Fruit fly (Drosophila melanogaster) whole organism, pupa: ENCODE data around the gene CG43679.

ENCODE experiments used
- CG10348 ChIP-seq: fragments of 200-800 bp; sonication (Bioruptor generic); IDR thresholded peaks from 2 replicates; pipeline ENCODE4 v1.3.6; 2022; ENCODE audit warnings: missing biosample characterization, missing genetic modification characterization
- CG12605 ChIP-seq: fragments of 200-800 bp; sonication (Bioruptor generic); IDR thresholded peaks from 2 replicates; pipeline ENCODE4 v1.3.6; 2022; ENCODE audit warnings: missing biosample characterization, missing genetic modification characterization
- CG13204 ChIP-seq: fragments of 200-800 bp; sonication (Bioruptor generic); optimal IDR thresholded peaks from 2 replicates; lab custom pipeline; 2018; ENCODE audit warnings: missing biosample characterization, mild to moderate bottlenecking, missing genetic modification characterization, moderate library complexity
- CG14655 ChIP-seq: fragments of 200-800 bp; sonication (Bioruptor generic); optimal IDR thresholded peaks from 3 replicates; lab custom pipeline; 2017; ENCODE audit warnings: mild to moderate bottlenecking, missing biosample characterization, missing genetic modification reagents, missing genetic modification characterization
- CG15710 ChIP-seq: fragments of 200-800 bp; sonication (Bioruptor generic); optimal IDR thresholded peaks from 2 replicates; lab custom pipeline; 2018; ENCODE audit warnings: missing biosample characterization, mild to moderate bottlenecking, missing genetic modification characterization, moderate library complexity
- CG17806 ChIP-seq: fragments of 200-800 bp; sonication (Bioruptor generic); optimal IDR thresholded peaks from 2 replicates; lab custom pipeline; 2018; ENCODE audit warnings: missing biosample characterization, mild to moderate bottlenecking, missing genetic modification characterization, moderate library complexity
- CG32121 ChIP-seq: fragments of 200-800 bp; sonication (Bioruptor generic); IDR thresholded peaks from 2 replicates; pipeline ENCODE4 v1.3.6; 2022; ENCODE audit warnings: missing biosample characterization, missing genetic modification characterization
- CG34367 ChIP-seq: fragments of 200-800 bp; sonication (Bioruptor generic); optimal IDR thresholded peaks from 2 replicates; lab custom pipeline; 2018; ENCODE audit warnings: missing biosample characterization, mild to moderate bottlenecking, missing genetic modification characterization
- CG4496 ChIP-seq: fragments of 200-800 bp; sonication (Bioruptor generic); IDR thresholded peaks from 3 replicates; pipeline ENCODE4 v1.3.6; 2022; ENCODE audit warnings: missing biosample characterization, missing genetic modification characterization
- CG8159 ChIP-seq: fragments of 200-800 bp; sonication (Bioruptor generic); optimal IDR thresholded peaks from 3 replicates; lab custom pipeline; 2018; ENCODE audit warnings: missing biosample characterization, mild to moderate bottlenecking, missing genetic modification characterization, moderate library complexity
- CG8301 ChIP-seq: fragments of 200-800 bp; sonication (Bioruptor generic); optimal IDR thresholded peaks from 2 replicates; lab custom pipeline; 2018; ENCODE audit warnings: missing biosample characterization, mild to moderate bottlenecking, missing genetic modification characterization
- CG9948 ChIP-seq: fragments of 200-800 bp; sonication (Bioruptor generic); optimal IDR thresholded peaks from 2 replicates; lab custom pipeline; 2018; ENCODE audit warnings: missing biosample characterization, mild to moderate bottlenecking, missing genetic modification characterization, moderate library complexity
- D1 ChIP-seq: fragments of 200-800 bp; sonication (Bioruptor generic); optimal IDR thresholded peaks from 2 replicates; lab custom pipeline; 2018; ENCODE audit warnings: missing biosample characterization, mild to moderate bottlenecking, missing genetic modification characterization, moderate library complexity
- EcR ChIP-seq: fragments of 200-800 bp; sonication (Bioruptor generic); optimal IDR thresholded peaks from 3 replicates; lab custom pipeline; 2019; ENCODE audit warnings: missing biosample characterization, missing genetic modification characterization, mild to moderate bottlenecking, moderate library complexity, missing genetic modification reagents
- Ets98B ChIP-seq: fragments of 200-800 bp; sonication (Bioruptor generic); IDR thresholded peaks from 2 replicates; pipeline ENCODE4 v1.3.6; 2022; ENCODE audit warnings: missing biosample characterization, missing genetic modification characterization
- Pif1A ChIP-seq: fragments of 200-800 bp; sonication (Bioruptor generic); optimal IDR thresholded peaks from 3 replicates; lab custom pipeline; 2016; ENCODE audit warnings: missing biosample characterization, missing genetic modification characterization
- Pif1B ChIP-seq: fragments of 200-800 bp; sonication (Bioruptor generic); optimal IDR thresholded peaks from 3 replicates; lab custom pipeline; 2016; ENCODE audit warnings: missing biosample characterization, missing genetic modification characterization
- Snoo ChIP-seq: fragments of 200-800 bp; sonication (Bioruptor generic); optimal IDR thresholded peaks from 3 replicates; lab custom pipeline; 2017; ENCODE audit warnings: missing biosample characterization, mild to moderate bottlenecking, missing genetic modification characterization, inconsistent platforms
- fd96Ca ChIP-seq: fragments of 200-800 bp; sonication (Bioruptor generic); IDR thresholded peaks from 3 replicates; pipeline ENCODE4 v1.3.6; 2022; ENCODE audit warnings: missing biosample characterization, missing genetic modification characterization
- gl ChIP-seq: fragments of 200-800 bp; sonication (Bioruptor generic); optimal IDR thresholded peaks from 2 replicates; lab custom pipeline; 2018; ENCODE audit warnings: missing biosample characterization, mild to moderate bottlenecking, missing genetic modification characterization
- rn ChIP-seq: fragments of 200-800 bp; sonication (Bioruptor generic); IDR thresholded peaks from 2 replicates; pipeline ENCODE4 v1.3.6; 2022; ENCODE audit warnings: missing biosample characterization, missing genetic modification characterization

CG43679 gene

DNA sequence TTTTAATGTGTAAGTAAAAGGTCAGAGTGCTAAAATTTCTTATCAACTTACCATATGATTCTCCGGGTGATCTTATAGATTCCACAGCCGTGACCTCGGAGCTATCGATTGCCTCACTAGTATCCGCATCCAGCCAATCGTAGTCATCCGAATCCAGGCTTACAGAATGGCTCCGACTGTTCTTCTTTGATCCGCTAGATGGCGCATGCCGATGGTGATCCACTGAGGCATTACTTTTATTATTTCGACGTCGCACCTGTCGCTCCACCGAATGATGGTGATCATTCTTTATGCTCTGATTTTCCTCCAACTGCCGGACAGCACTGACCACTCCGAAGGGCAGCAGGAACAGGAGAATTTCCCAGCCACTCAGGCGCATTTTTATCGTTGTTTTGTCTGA is 40.1 kb downstream of the CG43679 start:
- no peak for TF ChIP-seq rn
- no peak for TF ChIP-seq CG32121 (GFP tag; lab: Robert Waterston, UW)
- TF ChIP-seq Pif1A (GFP tag; lab: Kevin White, UChicago): no peak
- no peak for TF ChIP-seq Pif1B (GFP tag; lab: Kevin White, UChicago)
- no peak for TF ChIP-seq CG8301
- TF ChIP-seq CG8159: no peak
- TF ChIP-seq CG14655 (GFP tag; lab: Kevin White, UChicago): no peak
- TF ChIP-seq fd96Ca (GFP tag; lab: Robert Waterston, UW): no peak
- no peak for TF ChIP-seq CG17806
- no peak for TF ChIP-seq gl (tag; lab: Kevin White, UChicago)
- no peak for TF ChIP-seq CG34367 (tag; lab: Kevin White, UChicago)
- no peak for TF ChIP-seq CG12605 (GFP tag; lab: Robert Waterston, UW)
- TF ChIP-seq CG15710 (tag; lab: Kevin White, UChicago): no peak
- no peak for TF ChIP-seq CG9948
- no peak for TF ChIP-seq EcR
- TF ChIP-seq Ets98B (GFP tag; lab: Robert Waterston, UW): no peak
- no peak for TF ChIP-seq Snoo (tag; lab: Kevin White, UChicago)
- no peak for TF ChIP-seq CG13204 (GFP tag; lab: Kevin White, UChicago)
- TF ChIP-seq CG10348 (GFP tag; lab: Robert Waterston, UW): no peak
- TF ChIP-seq CG4496 (GFP tag; lab: Robert Waterston, UW): no peak

DNA sequence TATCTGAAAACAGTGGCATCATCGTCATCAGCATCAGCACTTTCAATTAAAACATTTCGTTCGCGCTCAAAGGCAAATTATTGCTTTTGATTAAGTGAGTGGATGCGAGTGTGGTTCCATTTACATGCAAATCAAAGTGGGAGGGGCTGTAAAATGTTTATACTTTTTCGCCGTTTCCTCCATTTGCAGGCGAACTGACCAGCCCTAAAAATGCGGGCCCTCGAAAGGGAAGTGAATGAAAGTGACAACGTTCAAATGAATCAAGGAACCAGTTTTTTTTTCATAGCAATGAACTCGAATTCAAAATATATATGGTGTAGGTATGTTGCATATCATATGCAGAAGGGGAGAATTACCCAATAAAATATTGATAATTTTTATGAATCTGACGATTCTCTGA is 40.6 kb downstream of the CG43679 start:
- TF ChIP-seq CG13204 (GFP tag; lab: Kevin White, UChicago): no peak
- no peak for TF ChIP-seq fd96Ca (GFP tag; lab: Robert Waterston, UW)

DNA sequence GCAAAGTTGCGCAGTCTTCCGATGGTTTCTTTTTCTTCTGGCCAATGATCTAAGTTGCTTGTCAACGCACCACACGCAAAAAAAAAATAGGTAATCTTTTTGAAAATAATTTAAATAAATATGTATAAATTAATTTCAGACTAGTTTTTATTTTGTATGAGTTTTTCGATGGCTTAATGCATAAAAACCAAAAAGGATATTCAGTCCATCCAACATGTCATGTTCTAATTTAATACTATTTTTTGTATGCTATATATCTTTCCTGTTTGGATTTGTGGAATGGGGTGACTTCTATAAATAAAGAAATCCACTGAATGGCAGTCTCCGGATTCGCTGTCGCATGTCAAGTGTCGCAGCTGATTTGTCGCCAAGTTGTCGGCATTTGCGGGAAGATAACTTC is 41.5 kb downstream of the CG43679 start:
- TF ChIP-seq CG12605 (GFP tag; lab: Robert Waterston, UW) (no peak), D1 (no peak), Ets98B (GFP tag; lab: Robert Waterston, UW) (peak; percentile 38), Pif1A (GFP tag; lab: Kevin White, UChicago) (no peak), CG4496 (GFP tag; lab: Robert Waterston, UW) (peak; percentile 29; the same call in 2 of the 3 replicates), CG13204 (GFP tag; lab: Kevin White, UChicago) (no peak), CG10348 (GFP tag; lab: Robert Waterston, UW) (no peak), Snoo (tag; lab: Kevin White, UChicago) (no peak), CG8301 (peak; percentile 51), fd96Ca (GFP tag; lab: Robert Waterston, UW) (no peak), CG17806 (no peak), rn (no peak), EcR (no peak), CG9948 (no peak), CG14655 (GFP tag; lab: Kevin White, UChicago) (peak; percentile 68), gl (tag; lab: Kevin White, UChicago) (no peak), CG34367 (tag; lab: Kevin White, UChicago) (no peak), Pif1B (GFP tag; lab: Kevin White, UChicago) (no peak), CG32121 (GFP tag; lab: Robert Waterston, UW) (no peak), CG8159 (no peak), CG15710 (tag; lab: Kevin White, UChicago) (no peak)
- TF ChIP-seq, all 21 proteins: peak for 4

DNA sequence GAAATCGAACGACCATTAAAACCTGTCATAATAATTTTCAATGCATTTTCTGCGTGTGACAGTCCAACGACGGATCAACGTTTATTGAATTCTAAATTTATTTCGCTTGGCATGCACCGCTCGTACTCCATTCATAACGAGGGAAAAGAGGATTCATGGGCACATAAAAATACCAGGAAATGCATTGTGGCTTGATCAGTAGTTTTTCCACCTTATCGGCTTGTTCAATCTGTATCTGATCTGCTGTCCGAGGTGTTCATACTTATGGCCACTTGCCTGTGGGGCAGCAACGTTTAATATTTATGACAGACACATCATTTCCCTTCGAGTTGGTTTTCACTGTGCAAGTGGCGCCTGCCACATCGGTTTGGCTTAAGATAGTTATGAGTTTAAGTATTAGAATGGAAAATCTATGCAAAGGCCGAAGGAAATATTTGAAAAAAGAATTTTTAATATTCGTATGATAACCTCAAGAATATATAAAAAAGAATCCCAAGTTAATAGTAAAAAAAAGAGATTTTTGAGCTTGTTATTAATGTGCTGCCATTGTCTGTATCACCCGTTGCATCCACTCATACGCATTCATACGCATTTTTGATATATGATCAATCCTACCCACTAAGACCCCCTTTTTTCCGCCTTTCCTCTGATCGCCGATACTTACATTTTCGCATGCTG is 43.8 kb downstream of the CG43679 start:
- TF ChIP-seq Pif1B (GFP tag; lab: Kevin White, UChicago) (no peak), rn (no peak), CG15710 (tag; lab: Kevin White, UChicago) (peak; percentile 24), CG8301 (peak; percentile 20), gl (tag; lab: Kevin White, UChicago) (no peak), CG14655 (GFP tag; lab: Kevin White, UChicago) (peak; percentile 39), CG8159 (peak; percentile 46), EcR (no peak), fd96Ca (GFP tag; lab: Robert Waterston, UW) (no peak), CG4496 (GFP tag; lab: Robert Waterston, UW) (no peak), Snoo (tag; lab: Kevin White, UChicago) (no peak), CG32121 (GFP tag; lab: Robert Waterston, UW) (peak; percentile 32; the same call in 1 of the 2 replicates), CG13204 (GFP tag; lab: Kevin White, UChicago) (no peak), D1 (no peak), CG12605 (GFP tag; lab: Robert Waterston, UW) (0 out of 2 replicates have a peak, but pooled peaks have one; percentile 18), Pif1A (GFP tag; lab: Kevin White, UChicago) (peak; percentile 37), CG17806 (peak; percentile 39), Ets98B (GFP tag; lab: Robert Waterston, UW) (no peak), CG10348 (GFP tag; lab: Robert Waterston, UW) (no peak), CG9948 (peak; percentile 46), CG34367 (tag; lab: Kevin White, UChicago) (peak; percentile 2)

DNA sequence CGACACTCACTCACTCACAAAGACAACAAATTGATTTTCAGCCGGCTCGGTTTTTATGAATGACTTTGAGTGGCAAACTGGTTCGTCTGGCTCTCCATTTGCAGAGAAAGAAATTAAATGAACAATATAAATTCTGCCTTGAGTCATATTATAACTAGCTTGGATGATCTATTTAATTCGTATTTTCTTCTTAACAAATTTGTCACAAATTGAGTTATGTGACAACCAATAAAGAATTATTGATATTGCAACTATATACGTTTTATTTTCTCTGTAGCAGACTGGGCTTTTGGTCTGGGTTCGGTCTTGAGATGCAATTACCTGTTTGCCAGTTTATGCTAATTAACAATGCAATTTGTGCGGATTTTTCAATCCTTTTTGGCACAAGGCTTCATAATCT is 44.4 kb downstream of the CG43679 start:
- TF ChIP-seq D1 (peak; percentile 63), Pif1A (GFP tag; lab: Kevin White, UChicago) (peak; percentile 86), Ets98B (GFP tag; lab: Robert Waterston, UW) (peak; percentile 91), CG8159 (peak; percentile 77), Pif1B (GFP tag; lab: Kevin White, UChicago) (peak; percentile 83), CG34367 (tag; lab: Kevin White, UChicago) (peak; percentile 62), EcR (no peak), Snoo (tag; lab: Kevin White, UChicago) (peak; percentile 53), CG17806 (peak; percentile 81), CG9948 (peak; percentile 69), CG12605 (GFP tag; lab: Robert Waterston, UW) (peak; percentile 91), fd96Ca (GFP tag; lab: Robert Waterston, UW) (0 out of 3 replicates have a peak, but pooled peaks have one; percentile 48), CG14655 (GFP tag; lab: Kevin White, UChicago) (peak; percentile 83), CG13204 (GFP tag; lab: Kevin White, UChicago) (no peak), CG8301 (peak; percentile 85), rn (peak; percentile 71), gl (tag; lab: Kevin White, UChicago) (peak; percentile 44), CG10348 (GFP tag; lab: Robert Waterston, UW) (0 out of 2 replicates have a peak, but pooled peaks have one; percentile 34), CG15710 (tag; lab: Kevin White, UChicago) (peak; percentile 81), CG32121 (GFP tag; lab: Robert Waterston, UW) (peak; percentile 92), CG4496 (GFP tag; lab: Robert Waterston, UW) (peak; percentile 95)
- TF ChIP-seq, all 21 proteins: peak for 19
